Worm (Caenorhabditis elegans): ENCODE results near the gene noah-2.

noah-2 gene

ce11 chrIV:14050900-14051299, 40.2 kb upstream of the noah-2 start, which contains the start of gene semo-1:
Gene semo-1, plus strand, starts transcription at chrIV:14051200.
- TF ChIP-seq lin-39 (tag; optimal IDR thresholded peaks at IDR 0.05) (no peak), ztf-11 (tag; optimal IDR thresholded peaks at IDR 0.05) (no peak), ceh-28 (tag; optimal IDR thresholded peaks at IDR 0.05) (no peak), nhr-12 (tag; optimal IDR thresholded peaks at IDR 0.05) (no peak), ceh-82 (tag; optimal IDR thresholded peaks at IDR 0.05) (no peak), pha-4 (tag; optimal IDR thresholded peaks at IDR 0.05) (no peak), jun-1 (tag; optimal IDR thresholded peaks at IDR 0.05) (no peak), tbx-2 (tag; optimal IDR thresholded peaks at IDR 0.05) (no peak), nhr-237 (tag; optimal IDR thresholded peaks at IDR 0.05) (no peak), eor-1 (tag; optimal IDR thresholded peaks at IDR 0.05) (no peak), ceh-9 (tag; optimal IDR thresholded peaks at IDR 0.05) (no peak)

- TF ChIP-seq nhr-67 (tag; optimal IDR thresholded peaks at IDR 0.05) (no peak), mml-1 (tag; optimal IDR thresholded peaks at IDR 0.05) (no peak)
Measured at ce11 chrIV:14060612-14061011, 30.4 kb upstream of the noah-2 start, which contains the start of gene Y37A1B.4. Gene Y37A1B.4, minus strand, starts transcription at chrIV:14060712.

ce11 chrIV:14066403-14066802, 24.7 kb upstream of the noah-2 start:
- TF ChIP-seq fkh-2 (tag; optimal IDR thresholded peaks at IDR 0.05) (no peak), ceh-28 (tag; optimal IDR thresholded peaks at IDR 0.05) (no peak), ztf-11 (tag; optimal IDR thresholded peaks at IDR 0.05) (no peak)

ce11 chrIV:14069760-14070159, 21.3 kb upstream of the noah-2 start, which contains the start of gene lst-4:
Gene lst-4, minus strand, starts transcription at chrIV:14069860.
- TF ChIP-seq nhr-76 (tag; optimal IDR thresholded peaks at IDR 0.05) (no peak), nhr-43 (tag; optimal IDR thresholded peaks at IDR 0.05; ENCODE audit: poor library complexity, severe bottlenecking) (no peak), pha-4 (tag; optimal IDR thresholded peaks at IDR 0.05) (peak; percentile 33), lin-39 (tag; optimal IDR thresholded peaks at IDR 0.05) (no peak)

ce11 chrIV:14070185-14070991, 20.7 kb upstream of the noah-2 start:
- no peak for TF ChIP-seq egl-5 (tag; optimal IDR thresholded peaks at IDR 0.05)
- no peak for TF ChIP-seq nhr-67 (tag; optimal IDR thresholded peaks at IDR 0.05)
- no peak for TF ChIP-seq nhr-43 (tag; optimal IDR thresholded peaks at IDR 0.05; ENCODE audit: poor library complexity, severe bottlenecking)
- TF ChIP-seq egl-27 (tag; optimal IDR thresholded peaks at IDR 0.05), result no peak
- no peak for TF ChIP-seq elt-1 (tag; optimal IDR thresholded peaks at IDR 0.05)
- TF ChIP-seq nhr-76 (tag; optimal IDR thresholded peaks at IDR 0.05), result no peak
- no peak for TF ChIP-seq fos-1 (tag; optimal IDR thresholded peaks at IDR 0.05)
- no peak for TF ChIP-seq ztf-4 (tag; optimal IDR thresholded peaks at IDR 0.05)
- peak; percentile 39 for TF ChIP-seq snpc-4 (tag; optimal IDR thresholded peaks at IDR 0.05)
- no peak for TF ChIP-seq ceh-82 (tag; optimal IDR thresholded peaks at IDR 0.05)
- TF ChIP-seq ceh-28 (tag; optimal IDR thresholded peaks at IDR 0.05), result no peak
- TF ChIP-seq ztf-11 (tag; optimal IDR thresholded peaks at IDR 0.05), result no peak
- TF ChIP-seq lin-15B (tag; optimal IDR thresholded peaks at IDR 0.05), result peak; percentile 37

ce11 chrIV:14070992-14071289, 20.1 kb upstream of the noah-2 start:
- no peak for TF ChIP-seq ZK546.5 (tag; optimal IDR thresholded peaks at IDR 0.05)
- no peak for TF ChIP-seq ztf-4 (tag; optimal IDR thresholded peaks at IDR 0.05)
- TF ChIP-seq nhr-76 (tag; optimal IDR thresholded peaks at IDR 0.05), result no peak
- TF ChIP-seq nhr-11 (tag; optimal IDR thresholded peaks at IDR 0.05), result no peak
- no peak for TF ChIP-seq fkh-10 (GFP tag; optimal IDR thresholded peaks at IDR 0.05)
- TF ChIP-seq elt-2 (tag; optimal IDR thresholded peaks at IDR 0.05), result peak; percentile 57
- no peak for TF ChIP-seq ceh-9 (tag; optimal IDR thresholded peaks at IDR 0.05)
- no peak for TF ChIP-seq ceh-82 (tag; optimal IDR thresholded peaks at IDR 0.05)
- TF ChIP-seq elt-3 (tag; optimal IDR thresholded peaks at IDR 0.05), result peak in 1 of 3 experiments; percentile 76
- peak; percentile 78 for TF ChIP-seq lin-39 (tag; optimal IDR thresholded peaks at IDR 0.05)
- no peak for TF ChIP-seq mdl-1 (tag; optimal IDR thresholded peaks at IDR 0.05)
- peak; percentile 66 for TF ChIP-seq hmg-11 (tag; optimal IDR thresholded peaks at IDR 0.05)
- TF ChIP-seq mml-1 (tag; optimal IDR thresholded peaks at IDR 0.05), result no peak
- TF ChIP-seq nhr-43 (tag; optimal IDR thresholded peaks at IDR 0.05; ENCODE audit: poor library complexity, severe bottlenecking), result peak; percentile 78
- TF ChIP-seq nfya-1 (tag; optimal IDR thresholded peaks at IDR 0.05; ENCODE audit: insufficient read depth), result peak; percentile 92
- TF ChIP-seq daf-12 (tag; optimal IDR thresholded peaks at IDR 0.05), result no peak
- no peak for TF ChIP-seq egl-27 (tag; optimal IDR thresholded peaks at IDR 0.05)
- TF ChIP-seq jun-1 (tag; optimal IDR thresholded peaks at IDR 0.05), result peak; percentile 49
- TF ChIP-seq nhr-23 (tag; optimal IDR thresholded peaks at IDR 0.05), result peak; percentile 48
- TF ChIP-seq unc-39 (tag; optimal IDR thresholded peaks at IDR 0.05), result no peak
- peak; percentile 81 for TF ChIP-seq ama-1 (optimal IDR thresholded peaks at IDR 0.05)
- TF ChIP-seq R02D3.7 (tag; optimal IDR thresholded peaks at IDR 0.05), result peak; percentile 77
- TF ChIP-seq lin-15B (tag; optimal IDR thresholded peaks at IDR 0.05), result peak; percentile 96
- TF ChIP-seq unc-62 (GFP tag; optimal IDR thresholded peaks at IDR 0.05), result no peak
- peak; percentile 95 for TF ChIP-seq pha-4 (tag; optimal IDR thresholded peaks at IDR 0.05)
- TF ChIP-seq ceh-16 (tag; optimal IDR thresholded peaks at IDR 0.05), result no peak
- peak; percentile 73 for TF ChIP-seq nhr-25 (tag; optimal IDR thresholded peaks at IDR 0.05)
- TF ChIP-seq nhr-237 (tag; optimal IDR thresholded peaks at IDR 0.05), result no peak
- TF ChIP-seq fos-1 (tag; optimal IDR thresholded peaks at IDR 0.05), result no peak
- peak; percentile 78 for TF ChIP-seq skn-1 (tag; optimal IDR thresholded peaks at IDR 0.05)
